Fruit fly (Drosophila melanogaster): ENCODE results near the gene Elovl7.

The Elovl7 gene

DNA sequence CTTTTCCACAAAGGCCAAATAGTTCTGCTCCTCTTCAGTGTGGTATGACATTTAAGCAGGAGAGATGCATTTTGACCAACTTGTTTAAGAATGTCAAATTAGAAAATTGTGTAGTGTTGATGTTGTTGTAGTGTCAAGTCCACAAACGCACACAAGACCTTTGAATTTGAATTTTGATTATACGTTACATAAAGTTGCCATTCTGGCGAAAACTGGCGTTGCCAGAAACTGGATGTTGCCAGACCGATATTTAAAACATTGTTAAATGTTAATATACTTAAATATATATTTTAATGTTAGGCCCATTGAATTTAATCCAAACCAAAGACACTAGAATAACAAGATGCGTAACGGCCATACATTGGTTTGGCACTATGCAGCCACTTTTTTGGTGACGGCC lies 22.6 kb downstream of the Elovl7 start (continued):
- TF ChIP-seq grau (tag; optimal IDR thresholded peaks at IDR 0.05) (no peak), CG6791 (GFP tag; IDR thresholded peaks at IDR 0.05; ENCODE audit: partially characterized antibody) (no peak), CG6654 (GFP tag; optimal IDR thresholded peaks at IDR 0.05) (no peak), BtbVII (GFP tag; optimal IDR thresholded peaks at IDR 0.05) (no peak), Dfd (GFP tag; optimal IDR thresholded peaks at IDR 0.05) (no peak), unc-4 (GFP tag; IDR thresholded peaks at IDR 0.05; ENCODE audit: partially characterized antibody) (0 out of 2 replicates have a peak, but pooled peaks have one; percentile 22), Side (GFP tag; optimal IDR thresholded peaks at IDR 0.05) (no peak), Dll (GFP tag; IDR thresholded peaks at IDR 0.05; ENCODE audit: partially characterized antibody) (peak; percentile 32; the same call in 1 of the 4 replicates), shn (GFP tag; optimal IDR thresholded peaks at IDR 0.05) (no peak), gro (GFP tag; optimal IDR thresholded peaks at IDR 0.05) (no peak), CG33213 (GFP tag; optimal IDR thresholded peaks at IDR 0.05) (no peak), CG12942 (GFP tag; optimal IDR thresholded peaks at IDR 0.05) (no peak), ap (GFP tag; IDR thresholded peaks at IDR 0.05) (no peak), dan (GFP tag; IDR thresholded peaks at IDR 0.05) (no peak), maf-S (GFP tag; optimal IDR thresholded peaks at IDR 0.05) (no peak), CG4854 (GFP tag; optimal IDR thresholded peaks at IDR 0.05) (no peak), NK7.1 (GFP tag; optimal IDR thresholded peaks at IDR 0.05) (no peak), pzg (GFP tag; optimal IDR thresholded peaks at IDR 0.05) (peak; percentile 48), pita (GFP tag; optimal IDR thresholded peaks at IDR 0.05) (no peak), schlank (tag; optimal IDR thresholded peaks at IDR 0.05) (no peak), Hr78 (GFP tag; optimal IDR thresholded peaks at IDR 0.05) (no peak), croc (GFP tag; conservative IDR thresholded peaks at IDR 0.05) (no peak), ab (GFP tag; optimal IDR thresholded peaks at IDR 0.05) (no peak), twi (tag; optimal IDR thresholded peaks at IDR 0.05) (no peak), Oaz (GFP tag; IDR thresholded peaks at IDR 0.05) (no peak), CG13287 (GFP tag; IDR thresholded peaks at IDR 0.05; ENCODE audit: partially characterized antibody) (peak; percentile 38; the same call in 1 of the 2 replicates), Lhr (GFP tag; optimal IDR thresholded peaks at IDR 0.05) (peak; percentile 7), CG33557 (GFP tag; optimal IDR thresholded peaks at IDR 0.05) (no peak), CG4617 (GFP tag; optimal IDR thresholded peaks at IDR 0.05; ENCODE audit: borderline replicate concordance) (no peak), CTCF (GFP tag; optimal IDR thresholded peaks at IDR 0.05) (no peak), CG4707 (GFP tag; optimal IDR thresholded peaks at IDR 0.05) (no peak), CG7357 (GFP tag; IDR thresholded peaks at IDR 0.05) (no peak), bsh (GFP tag; optimal IDR thresholded peaks at IDR 0.05) (no peak), pum (GFP tag; optimal IDR thresholded peaks at IDR 0.05) (no peak), Sry-β (GFP tag; optimal IDR thresholded peaks at IDR 0.05) (no peak), mam (GFP tag; optimal IDR thresholded peaks at IDR 0.05) (no peak), NFAT (GFP tag; IDR thresholded peaks at IDR 0.05) (no peak), CG14860 (GFP tag; IDR thresholded peaks at IDR 0.05; ENCODE audit: partially characterized antibody) (no peak), ems (GFP tag; optimal IDR thresholded peaks at IDR 0.05) (no peak), Ada2b (GFP tag; IDR thresholded peaks at IDR 0.05) (peak; percentile 30; the same call in 1 of the 2 replicates), CG14710 (tag; optimal IDR thresholded peaks at IDR 0.05) (peak; percentile 19), Hmx (GFP tag; optimal IDR thresholded peaks at IDR 0.05) (no peak), ac (GFP tag; optimal IDR thresholded peaks at IDR 0.05) (no peak), CG11456 (GFP tag; IDR thresholded peaks at IDR 0.05) (no peak), CG43689 (GFP tag; IDR thresholded peaks at IDR 0.05) (no peak), CG3995 (GFP tag; optimal IDR thresholded peaks at IDR 0.05) (no peak), sc (optimal IDR thresholded peaks at IDR 0.05) (no peak), sc (GFP tag; optimal IDR thresholded peaks at IDR 0.05) (no peak), row (GFP tag; IDR thresholded peaks at IDR 0.05) (no peak), hkb (optimal IDR thresholded peaks at IDR 0.05) (no peak), hkb (GFP tag; IDR thresholded peaks at IDR 0.05) (peak; percentile 39; the same call in 1 of the 2 replicates), vfl (GFP tag; optimal IDR thresholded peaks at IDR 0.05) (no peak), CG9215 (GFP tag; IDR thresholded peaks at IDR 0.05) (no peak)

All from whole organism, embryonic.